Fruit fly (Drosophila melanogaster) whole organism, embryonic: ENCODE data around the gene CG11723.
A peak's percentile ranks its signal among the peaks of the same experiment; 100 is the strongest.

Experiments used
- Abd-B ChIP-seq: fragments of 200-800 bp; sonication (Bioruptor generic); optimal IDR thresholded peaks from 2 replicates; lab custom pipeline; 2018; ENCODE audit warnings: missing biosample characterization, mild to moderate bottlenecking, missing genetic modification characterization, moderate library complexity
- BEAF-32 ChIP-seq: fragments of 200-800 bp; sonication (Bioruptor generic); optimal IDR thresholded peaks from 3 replicates; lab custom pipeline; 2017; ENCODE audit warnings: missing biosample characterization, missing genetic modification characterization, mild to moderate bottlenecking, moderate library complexity, missing genetic modification reagents
- CG1024 ChIP-seq: fragments of 200-800 bp; sonication (Bioruptor generic); IDR thresholded peaks from 2 replicates; pipeline ENCODE4 v1.3.6; 2022; ENCODE audit warnings: missing biosample characterization, missing genetic modification characterization
- CG10267 ChIP-seq: fragments of 200-800 bp; sonication (Bioruptor generic); optimal IDR thresholded peaks from 2 replicates; lab custom pipeline; 2018; ENCODE audit warnings: missing biosample characterization, mild to moderate bottlenecking, missing genetic modification characterization, moderate library complexity
- CG10543 ChIP-seq: fragments of 200-800 bp; sonication (Bioruptor generic); optimal IDR thresholded peaks from 3 replicates; lab custom pipeline; 2017; ENCODE audit warnings: missing biosample characterization, mild to moderate bottlenecking, missing genetic modification characterization, moderate library complexity
- CG12391 ChIP-seq: fragments of 200-800 bp; sonication (Bioruptor generic); optimal IDR thresholded peaks from 3 replicates; lab custom pipeline; 2018; ENCODE audit warnings: missing biosample characterization, mild to moderate bottlenecking, missing genetic modification characterization, moderate library complexity
- CG12769 ChIP-seq: fragments of 200-800 bp; sonication (Bioruptor generic); optimal IDR thresholded peaks from 2 replicates; lab custom pipeline; 2019; ENCODE audit warnings: missing biosample characterization, mild to moderate bottlenecking, missing genetic modification characterization, moderate library complexity
- CG13296 ChIP-seq: fragments of 200-800 bp; sonication (Bioruptor generic); optimal IDR thresholded peaks from 3 replicates; lab custom pipeline; 2018; ENCODE audit warnings: missing biosample characterization, mild to moderate bottlenecking, missing genetic modification characterization
- CG13624 ChIP-seq: fragments of 200-800 bp; sonication (Bioruptor generic); optimal IDR thresholded peaks from 2 replicates; lab custom pipeline; 2016; ENCODE audit warnings: missing biosample characterization, missing genetic modification characterization
- CG15601 ChIP-seq: fragments of 200-800 bp; sonication (Bioruptor generic); optimal IDR thresholded peaks from 3 replicates; lab custom pipeline; 2019; ENCODE audit warnings: missing biosample characterization, mild to moderate bottlenecking, missing genetic modification characterization, moderate library complexity
- CG17328 ChIP-seq: fragments of 200-800 bp; sonication (Bioruptor generic); IDR thresholded peaks from 2 replicates; pipeline ENCODE4 v1.3.6; 2022; ENCODE audit warnings: missing biosample characterization, missing genetic modification characterization
- CG17361 ChIP-seq: fragments of 200-800 bp; sonication (Bioruptor generic); IDR thresholded peaks from 3 replicates; pipeline ENCODE4 v1.3.6; 2022; ENCODE audit warnings: missing biosample characterization, missing genetic modification characterization
- CG17829 ChIP-seq: fragments of 200-800 bp; optimal IDR thresholded peaks from 2 replicates; lab custom pipeline; 2019; ENCODE audit warnings: missing biosample characterization, mild to moderate bottlenecking, missing genetic modification characterization, moderate library complexity
- CG18262 ChIP-seq: fragments of 200-800 bp; optimal IDR thresholded peaks from 3 replicates; lab custom pipeline; 2019; ENCODE audit warnings: missing biosample characterization, mild to moderate bottlenecking, missing genetic modification characterization, moderate library complexity
- CG18599 ChIP-seq: fragments of 200-800 bp; sonication (Bioruptor generic); optimal IDR thresholded peaks from 3 replicates; lab custom pipeline; 2017; ENCODE audit warnings: missing biosample characterization, missing genetic modification characterization, mild to moderate bottlenecking, moderate library complexity, missing genetic modification reagents
- CG18619 ChIP-seq: fragments of 200-800 bp; sonication (Bioruptor generic); optimal IDR thresholded peaks from 3 replicates; lab custom pipeline; 2017; ENCODE audit warnings: missing biosample characterization, mild to moderate bottlenecking, missing genetic modification characterization
- CG34224 ChIP-seq: fragments of 200-800 bp; sonication (Bioruptor generic); IDR thresholded peaks from 3 replicates; pipeline ENCODE4 v1.3.6; 2022; ENCODE audit warnings: missing biosample characterization, missing genetic modification characterization; ENCODE audit not compliant: partially characterized antibody
- CG5245 ChIP-seq: fragments of 200-800 bp; sonication (Bioruptor generic); optimal IDR thresholded peaks from 3 replicates; lab custom pipeline; 2016; ENCODE audit warnings: missing biosample characterization, missing genetic modification characterization
- CG6683 ChIP-seq: fragments of 200-800 bp; sonication (Bioruptor generic); optimal IDR thresholded peaks from 2 replicates; lab custom pipeline; 2017; ENCODE audit warnings: missing biosample characterization, mild to moderate bottlenecking, missing genetic modification characterization, missing genetic modification reagents
- CG6765 ChIP-seq: fragments of 200-800 bp; sonication (Bioruptor generic); optimal IDR thresholded peaks from 3 replicates; lab custom pipeline; 2017; ENCODE audit warnings: missing biosample characterization, mild to moderate bottlenecking, missing genetic modification characterization
- CG7271 ChIP-seq: fragments of 200-800 bp; sonication (Bioruptor generic); optimal IDR thresholded peaks from 2 replicates; lab custom pipeline; 2018; ENCODE audit warnings: missing biosample characterization, mild to moderate bottlenecking, missing genetic modification characterization, moderate library complexity
- CG8281 ChIP-seq: fragments of 200-800 bp; sonication (Bioruptor generic); optimal IDR thresholded peaks from 2 replicates; lab custom pipeline; 2018; ENCODE audit warnings: missing biosample characterization, mild to moderate bottlenecking, missing genetic modification characterization, moderate library complexity
- CG8359 ChIP-seq: fragments of 200-800 bp; sonication (Bioruptor generic); optimal IDR thresholded peaks from 2 replicates; lab custom pipeline; 2017; ENCODE audit warnings: missing biosample characterization, mild to moderate bottlenecking, missing genetic modification characterization, borderline replicate concordance
- Dbx ChIP-seq: fragments of 200-800 bp; sonication (Bioruptor generic); IDR thresholded peaks from 3 replicates; pipeline ENCODE4 v1.3.6; 2022; ENCODE audit warnings: missing biosample characterization, missing genetic modification characterization
- E2f2 ChIP-seq: fragments of 200-800 bp; sonication (Bioruptor generic); IDR thresholded peaks from 2 replicates; pipeline ENCODE4 v1.3.6; 2022; ENCODE audit warnings: missing biosample characterization, missing genetic modification characterization
- Fer3 ChIP-seq: fragments of 200-800 bp; sonication (Bioruptor generic); optimal IDR thresholded peaks from 2 replicates; lab custom pipeline; 2018; ENCODE audit warnings: missing biosample characterization, mild to moderate bottlenecking, missing genetic modification characterization, moderate library complexity
- HLHmδ ChIP-seq: fragments of 200-800 bp; sonication (Bioruptor generic); optimal IDR thresholded peaks from 2 replicates; lab custom pipeline; 2018; ENCODE audit warnings: missing biosample characterization, mild to moderate bottlenecking, missing genetic modification characterization, moderate library complexity
- Max ChIP-seq: fragments of 200-800 bp; sonication (Bioruptor generic); optimal IDR thresholded peaks from 2 replicates; lab custom pipeline; 2016; ENCODE audit warnings: missing biosample characterization, mild to moderate bottlenecking, missing genetic modification characterization
- Med ChIP-seq: fragments of 200-800 bp; sonication (Bioruptor generic); peaks from one replicate; lab custom pipeline; 2016; ENCODE audit warnings: missing biosample characterization, missing genetic modification characterization, mild to moderate bottlenecking, inconsistent platforms, moderate library complexity
- Myb ChIP-seq: fragments of 200-800 bp; sonication (Bioruptor generic); optimal IDR thresholded peaks from 2 replicates; lab custom pipeline; 2016; ENCODE audit warnings: missing biosample characterization, missing genetic modification characterization
- NFAT ChIP-seq: fragments of 200-800 bp; sonication (Bioruptor generic); IDR thresholded peaks from 2 replicates; pipeline ENCODE4 v1.3.6; 2022; ENCODE audit warnings: missing biosample characterization, missing genetic modification characterization
- Nf-YA ChIP-seq: fragments of 200-800 bp; sonication (Bioruptor generic); IDR thresholded peaks from 2 replicates; pipeline ENCODE4 v1.3.6; 2022; ENCODE audit warnings: missing biosample characterization, missing genetic modification characterization
- Xrp1 ChIP-seq: fragments of 200-800 bp; sonication (Bioruptor generic); IDR thresholded peaks from 2 replicates; pipeline ENCODE4 v1.3.6; 2022; ENCODE audit warnings: missing biosample characterization, missing genetic modification characterization
- ase ChIP-seq: fragments of 200-800 bp; sonication (Bioruptor generic); IDR thresholded peaks from 3 replicates; pipeline ENCODE4 v1.3.6; 2022; ENCODE audit warnings: missing biosample characterization, missing genetic modification characterization
- bcd ChIP-seq: fragments of 200-800 bp; sonication (Bioruptor generic); optimal IDR thresholded peaks from 2 replicates; lab custom pipeline; 2017; ENCODE audit warnings: missing biosample characterization, mild to moderate bottlenecking, missing genetic modification characterization
- bsh ChIP-seq, 2 experiments: fragments of 200-800 bp; sonication (Bioruptor generic); optimal IDR thresholded peaks; 2 replicates each; lab custom pipeline; 2017 to 2018; ENCODE audit warnings: mild to moderate bottlenecking in 2 of 2, missing biosample characterization in 2 of 2, missing genetic modification characterization in 2 of 2, moderate library complexity in 1 of 2
- ci ChIP-seq: fragments of 200-800 bp; sonication (Bioruptor generic); IDR thresholded peaks from 3 replicates; pipeline ENCODE4 v1.3.6; 2022; ENCODE audit warnings: missing biosample characterization, missing genetic modification characterization
- da ChIP-seq: fragments of 200-800 bp; sonication (Bioruptor generic); optimal IDR thresholded peaks from 2 replicates; lab custom pipeline; 2016; ENCODE audit warnings: missing biosample characterization, missing genetic modification characterization
- fd96Cb ChIP-seq: fragments of 200-800 bp; sonication (Bioruptor generic); optimal IDR thresholded peaks from 2 replicates; lab custom pipeline; 2018; ENCODE audit warnings: missing biosample characterization, mild to moderate bottlenecking, missing genetic modification characterization, moderate library complexity
- fu2 ChIP-seq: fragments of 200-800 bp; sonication (Bioruptor generic); optimal IDR thresholded peaks from 2 replicates; lab custom pipeline; 2016; ENCODE audit warnings: missing biosample characterization, missing genetic modification characterization
- grau ChIP-seq: fragments of 200-800 bp; optimal IDR thresholded peaks from 3 replicates; lab custom pipeline; 2019; ENCODE audit warnings: missing biosample characterization, mild to moderate bottlenecking, missing genetic modification characterization, moderate library complexity
- h ChIP-seq: fragments of >200 bp; optimal IDR thresholded peaks from 2 replicates; lab custom pipeline; 2017
- lmd ChIP-seq: fragments of 200-800 bp; sonication (Bioruptor generic); IDR thresholded peaks from 2 replicates; pipeline ENCODE4 v1.3.6; 2022; ENCODE audit warnings: missing biosample characterization, missing genetic modification characterization
- ro ChIP-seq: fragments of 200-800 bp; sonication (Bioruptor generic); IDR thresholded peaks from 2 replicates; pipeline ENCODE4 v1.3.6; 2022; ENCODE audit warnings: missing biosample characterization, missing genetic modification characterization
- tap ChIP-seq: fragments of 200-800 bp; optimal IDR thresholded peaks from 3 replicates; lab custom pipeline; 2019; ENCODE audit warnings: missing biosample characterization, mild to moderate bottlenecking, missing genetic modification characterization, moderate library complexity
- toy ChIP-seq: fragments of 200-800 bp; sonication (Bioruptor generic); IDR thresholded peaks from 2 replicates; pipeline ENCODE4 v1.3.6; 2022; ENCODE audit warnings: missing biosample characterization, missing genetic modification characterization
- tx ChIP-seq: fragments of 200-800 bp; sonication (Bioruptor generic); optimal IDR thresholded peaks from 2 replicates; lab custom pipeline; 2016; ENCODE audit warnings: missing biosample characterization, missing genetic modification characterization
- vvl ChIP-seq: fragments of 200-800 bp; sonication (Bioruptor generic); IDR thresholded peaks from 2 replicates; pipeline ENCODE4 v1.3.6; 2022; ENCODE audit warnings: missing biosample characterization, missing genetic modification characterization
- zf30C ChIP-seq: fragments of 200-800 bp; sonication (Bioruptor generic); optimal IDR thresholded peaks from 3 replicates; lab custom pipeline; 2018; ENCODE audit warnings: missing biosample characterization, mild to moderate bottlenecking, missing genetic modification characterization

CG11723 gene

dm6 chr2L:2175930-2176643 is 29.0 kb upstream of the CG11723 start (continued):
- peak; percentile 72 for TF ChIP-seq CG10543
- TF ChIP-seq HLHmδ (GFP tag; lab: Kevin White, UChicago) = no peak
- peak; percentile 62 for TF ChIP-seq NFAT (GFP tag; lab: Robert Waterston, UW)
- TF ChIP-seq bsh (GFP tag; optimal IDR thresholded peaks at IDR 0.05; lab: Kevin White, UChicago) = peak in 1 of 2 experiments; percentile 28
- TF ChIP-seq CG13624 (GFP tag; lab: Kevin White, UChicago) = peak; percentile 15
- no peak for TF ChIP-seq CG17328
- TF ChIP-seq fd96Cb (tag; lab: Kevin White, UChicago) = peak; percentile 19
- TF ChIP-seq Abd-B (GFP tag; lab: Kevin White, UChicago) = peak; percentile 4
- peak; percentile 83 for TF ChIP-seq Med (GFP tag; lab: Kevin White, UChicago)
- TF ChIP-seq CG10267 (tag; lab: Kevin White, UChicago) = peak; percentile 17
- TF ChIP-seq CG6765 (GFP tag; lab: Kevin White, UChicago) = peak; percentile 59
- peak; percentile 14 for TF ChIP-seq CG5245
- TF ChIP-seq vvl (GFP tag; lab: Robert Waterston, UW) = no peak
- no peak for TF ChIP-seq CG34224 (GFP tag; lab: Robert Waterston, UW)
- no peak for TF ChIP-seq CG7271 (tag; lab: Kevin White, UChicago)
- TF ChIP-seq Max = peak; percentile 9
- TF ChIP-seq Myb = no peak
- 0 out of 3 replicates have a peak, but pooled peaks have one; percentile 10 for TF ChIP-seq ci (GFP tag; lab: Robert Waterston, UW)
- no peak for TF ChIP-seq CG6683 (GFP tag; lab: Kevin White, UChicago)
- TF ChIP-seq CG8359 (GFP tag; lab: Kevin White, UChicago) = no peak
- peak; percentile 50 for TF ChIP-seq CG12769
- TF ChIP-seq CG8281 (tag; lab: Kevin White, UChicago) = peak; percentile 17
- no peak for TF ChIP-seq BEAF-32
- TF ChIP-seq Fer3 (tag; lab: Kevin White, UChicago) = peak; percentile 68
- peak; percentile 46 for TF ChIP-seq bcd
- TF ChIP-seq da = no peak
- TF ChIP-seq CG15601 (tag; lab: Kevin White, UChicago) = peak; percentile 2
- TF ChIP-seq CG18619 (GFP tag; lab: Kevin White, UChicago) = peak; percentile 53
- TF ChIP-seq zf30C (GFP tag; lab: Kevin White, UChicago) = no peak
- no peak for TF ChIP-seq Nf-YA (GFP tag; lab: Robert Waterston, UW)
- TF ChIP-seq lmd (GFP tag; lab: Robert Waterston, UW) = peak; percentile 48
- TF ChIP-seq tap = peak; percentile 15
- TF ChIP-seq CG13296 = peak; percentile 68
- peak; percentile 77 for TF ChIP-seq grau (tag; lab: Kevin White, UChicago)
- TF ChIP-seq CG18262 (tag; lab: Kevin White, UChicago) = peak; percentile 48
- TF ChIP-seq CG17361 = peak; percentile 62; the same call in 2 of the 3 replicates
- peak; percentile 67 for TF ChIP-seq CG12391 (tag; lab: Kevin White, UChicago)
- peak; percentile 35 for TF ChIP-seq CG17829
- TF ChIP-seq CG18599 = peak; percentile 74
- TF ChIP-seq CG1024 (GFP tag; lab: Robert Waterston, UW) = no peak
- peak; percentile 65; the same call in 2 of the 3 replicates for TF ChIP-seq Dbx (GFP tag; lab: Robert Waterston, UW)
- TF ChIP-seq tx (GFP tag; lab: Kevin White, UChicago) = no peak
- 0 out of 3 replicates have a peak, but pooled peaks have one; percentile 33 for TF ChIP-seq ase
- TF ChIP-seq fu2 (GFP tag; lab: Kevin White, UChicago) = peak; percentile 27
- TF ChIP-seq h = no peak
- TF ChIP-seq toy (GFP tag; lab: Robert Waterston, UW) = 0 out of 2 replicates have a peak, but pooled peaks have one; percentile 45
- TF ChIP-seq E2f2 (GFP tag; lab: Robert Waterston, UW) = peak; percentile 37; the same call in 1 of the 2 replicates
- no peak for TF ChIP-seq ro (GFP tag; lab: Robert Waterston, UW)
- peak; percentile 25; the same call in 1 of the 2 replicates for TF ChIP-seq Xrp1 (GFP tag; lab: Robert Waterston, UW)
